Fruit fly (Drosophila melanogaster) whole organism, embryonic: ENCODE data around the gene scramb2.

Experiments
- B-H1 ChIP-seq: fragments of 200-800 bp; sonication (Bioruptor generic); IDR thresholded peaks from 3 replicates; pipeline ENCODE4 v1.3.6; 2022; ENCODE audit warnings: missing biosample characterization, missing genetic modification characterization
- CG10431 ChIP-seq: fragments of 200-800 bp; sonication (Bioruptor generic); optimal IDR thresholded peaks from 3 replicates; lab custom pipeline; 2018; ENCODE audit warnings: missing biosample characterization, mild to moderate bottlenecking, missing genetic modification characterization
- CG10979 ChIP-seq: fragments of 200-800 bp; sonication (Bioruptor generic); optimal IDR thresholded peaks from 2 replicates; lab custom pipeline; 2018; ENCODE audit warnings: missing biosample characterization, mild to moderate bottlenecking, missing genetic modification characterization, moderate library complexity
- CG11456 ChIP-seq: fragments of 200-800 bp; sonication (Bioruptor generic); IDR thresholded peaks from 3 replicates; pipeline ENCODE4 v1.3.6; 2022; ENCODE audit warnings: missing biosample characterization, missing genetic modification characterization
- CG1233 ChIP-seq: fragments of 200-800 bp; sonication (Bioruptor generic); optimal IDR thresholded peaks from 4 replicates; lab custom pipeline; 2018; ENCODE audit warnings: missing biosample characterization, mild to moderate bottlenecking, missing genetic modification characterization
- CG13123 ChIP-seq: fragments of 200-800 bp; sonication (Bioruptor generic); optimal IDR thresholded peaks from 2 replicates; lab custom pipeline; 2016; ENCODE audit warnings: missing biosample characterization, missing genetic modification characterization
- CG13287 ChIP-seq: fragments of 200-800 bp; sonication (Bioruptor generic); IDR thresholded peaks from 2 replicates; pipeline ENCODE4 v1.3.6; 2022; ENCODE audit warnings: missing biosample characterization, missing genetic modification characterization; ENCODE audit not compliant: partially characterized antibody
- CG13296 ChIP-seq: fragments of 200-800 bp; sonication (Bioruptor generic); optimal IDR thresholded peaks from 3 replicates; lab custom pipeline; 2018; ENCODE audit warnings: missing biosample characterization, mild to moderate bottlenecking, missing genetic modification characterization
- CG13894 ChIP-seq: fragments of 200-800 bp; sonication (Bioruptor generic); optimal IDR thresholded peaks from 3 replicates; lab custom pipeline; 2018; ENCODE audit warnings: missing biosample characterization, mild to moderate bottlenecking, missing genetic modification characterization, moderate library complexity
- CG14014 ChIP-seq: fragments of 200-800 bp; sonication (Bioruptor generic); IDR thresholded peaks from 2 replicates; pipeline ENCODE4 v1.3.6; 2022; ENCODE audit warnings: missing biosample characterization, missing genetic modification characterization
- CG14965 ChIP-seq: fragments of 200-800 bp; sonication (Bioruptor generic); optimal IDR thresholded peaks from 2 replicates; lab custom pipeline; 2016; ENCODE audit warnings: missing biosample characterization, missing genetic modification characterization, borderline replicate concordance
- CG15479 ChIP-seq: fragments of 200-800 bp; sonication (Bioruptor generic); optimal IDR thresholded peaks from 3 replicates; lab custom pipeline; 2019; ENCODE audit warnings: missing biosample characterization, mild to moderate bottlenecking, missing genetic modification characterization, moderate library complexity
- CG1603 ChIP-seq: fragments of 200-800 bp; sonication (Bioruptor generic); optimal IDR thresholded peaks from 2 replicates; lab custom pipeline; 2019; ENCODE audit warnings: missing biosample characterization, mild to moderate bottlenecking, missing genetic modification characterization, moderate library complexity
- CG17359 ChIP-seq: fragments of 200-800 bp; sonication (Bioruptor generic); optimal IDR thresholded peaks from 3 replicates; lab custom pipeline; 2018; ENCODE audit warnings: missing biosample characterization, mild to moderate bottlenecking, missing genetic modification characterization, moderate library complexity
- CG17829 ChIP-seq: fragments of 200-800 bp; optimal IDR thresholded peaks from 2 replicates; lab custom pipeline; 2019; ENCODE audit warnings: missing biosample characterization, mild to moderate bottlenecking, missing genetic modification characterization, moderate library complexity
- CG18599 ChIP-seq: fragments of 200-800 bp; sonication (Bioruptor generic); optimal IDR thresholded peaks from 3 replicates; lab custom pipeline; 2017; ENCODE audit warnings: missing biosample characterization, missing genetic modification characterization, mild to moderate bottlenecking, moderate library complexity, missing genetic modification reagents
- CG2712 ChIP-seq: fragments of 200-800 bp; optimal IDR thresholded peaks from 3 replicates; lab custom pipeline; 2019; ENCODE audit warnings: missing biosample characterization, mild to moderate bottlenecking, missing genetic modification characterization, moderate library complexity
- CG32772 ChIP-seq: fragments of 200-800 bp; sonication (Bioruptor generic); IDR thresholded peaks from 2 replicates; pipeline ENCODE4 v1.3.6; 2022; ENCODE audit warnings: missing biosample characterization, missing genetic modification characterization
- CG33213 ChIP-seq: fragments of 200-800 bp; sonication (Bioruptor generic); optimal IDR thresholded peaks from 3 replicates; lab custom pipeline; 2016; ENCODE audit warnings: missing biosample characterization, missing genetic modification characterization
- CG4360 ChIP-seq: fragments of 200-800 bp; sonication (Bioruptor generic); IDR thresholded peaks from 2 replicates; pipeline ENCODE4 v1.3.6; 2022; ENCODE audit warnings: missing biosample characterization, missing genetic modification characterization
- CG6254 ChIP-seq: fragments of 200-800 bp; sonication (Bioruptor generic); optimal IDR thresholded peaks from 3 replicates; lab custom pipeline; 2017; ENCODE audit warnings: mild to moderate bottlenecking, missing biosample characterization, missing genetic modification reagents, missing genetic modification characterization
- CG6272 ChIP-seq: fragments of 200-800 bp; sonication (Bioruptor generic); IDR thresholded peaks from 2 replicates; pipeline ENCODE4 v1.3.6; 2022; ENCODE audit warnings: missing biosample characterization, missing genetic modification characterization
- CG7963 ChIP-seq: fragments of 200-800 bp; sonication (Bioruptor generic); IDR thresholded peaks from 3 replicates; pipeline ENCODE4 v1.3.6; 2022; ENCODE audit warnings: missing biosample characterization, missing genetic modification characterization; ENCODE audit not compliant: partially characterized antibody
- CG8290 ChIP-seq, 3 experiments: fragments of 200-800 bp; sonication (Bioruptor generic); optimal IDR thresholded peaks; 2 replicates each; lab custom pipeline; 2016 to 2019; ENCODE audit warnings: missing biosample characterization in 3 of 3, missing genetic modification characterization in 3 of 3, mild to moderate bottlenecking in 2 of 3, moderate library complexity in 1 of 3
- CG9437 ChIP-seq: fragments of 200-800 bp; sonication (Bioruptor generic); optimal IDR thresholded peaks from 2 replicates; lab custom pipeline; 2018; ENCODE audit warnings: missing biosample characterization, mild to moderate bottlenecking, missing genetic modification characterization
- CTCF ChIP-seq: fragments of 200-800 bp; sonication (Bioruptor generic); optimal IDR thresholded peaks from 2 replicates; lab custom pipeline; 2017; ENCODE audit warnings: missing biosample characterization, mild to moderate bottlenecking, missing genetic modification characterization, moderate library complexity
- Camta ChIP-seq: fragments of 200-800 bp; sonication (Bioruptor generic); optimal IDR thresholded peaks from 2 replicates; lab custom pipeline; 2016; ENCODE audit warnings: missing biosample characterization, missing genetic modification characterization
- Ets65A ChIP-seq: fragments of 200-800 bp; sonication (Bioruptor generic); peaks from one replicate; lab custom pipeline; 2016; ENCODE audit warnings: missing biosample characterization, missing genetic modification characterization
- Gug ChIP-seq: fragments of 200-800 bp; sonication (Bioruptor generic); IDR thresholded peaks from 4 replicates; pipeline ENCODE4 v1.3.6; 2022; ENCODE audit warnings: missing biosample characterization, missing genetic modification characterization
- Hmr ChIP-seq: fragments of 200-800 bp; sonication (Bioruptor generic); optimal IDR thresholded peaks from 3 replicates; lab custom pipeline; 2017; ENCODE audit warnings: mild to moderate bottlenecking, missing biosample characterization, missing genetic modification reagents, missing genetic modification characterization
- Mad ChIP-seq: fragments of 200-800 bp; sonication (Bioruptor generic); optimal IDR thresholded peaks from 2 replicates; lab custom pipeline; 2016; ENCODE audit warnings: missing biosample characterization, missing genetic modification characterization
- Med ChIP-seq: fragments of 200-800 bp; sonication (Bioruptor generic); peaks from one replicate; lab custom pipeline; 2016; ENCODE audit warnings: missing biosample characterization, missing genetic modification characterization, mild to moderate bottlenecking, inconsistent platforms, moderate library complexity
- NfI ChIP-seq: fragments of 200-800 bp; sonication (Bioruptor generic); optimal IDR thresholded peaks from 3 replicates; lab custom pipeline; 2018; ENCODE audit warnings: missing biosample characterization, mild to moderate bottlenecking, missing genetic modification characterization, moderate library complexity
- chm ChIP-seq: fragments of 200-800 bp; sonication (Bioruptor generic); IDR thresholded peaks from 2 replicates; pipeline ENCODE4 v1.3.6; 2022; ENCODE audit warnings: missing biosample characterization, missing genetic modification characterization
- dan ChIP-seq: fragments of 200-800 bp; sonication (Bioruptor generic); IDR thresholded peaks from 2 replicates; pipeline ENCODE4 v1.3.6; 2022; ENCODE audit warnings: missing biosample characterization, missing genetic modification characterization
- ewg ChIP-seq: fragments of 200-800 bp; sonication (Bioruptor generic); optimal IDR thresholded peaks from 3 replicates; lab custom pipeline; 2017; ENCODE audit warnings: mild to moderate bottlenecking, missing biosample characterization, missing genetic modification reagents, missing genetic modification characterization
- gce ChIP-seq: fragments of 200-800 bp; sonication (Bioruptor generic); IDR thresholded peaks from 3 replicates; pipeline ENCODE4 v1.3.6; 2022; ENCODE audit warnings: missing biosample characterization, missing genetic modification characterization
- inv ChIP-seq: fragments of 200-800 bp; sonication (Bioruptor generic); IDR thresholded peaks from 2 replicates; pipeline ENCODE4 v1.3.6; 2022; ENCODE audit warnings: missing biosample characterization, missing genetic modification characterization; ENCODE audit not compliant: partially characterized antibody
- mirr ChIP-seq: fragments of 200-800 bp; sonication (Bioruptor generic); optimal IDR thresholded peaks from 3 replicates; lab custom pipeline; 2018; ENCODE audit warnings: missing biosample characterization, mild to moderate bottlenecking, missing genetic modification characterization
- nmo ChIP-seq: fragments of 200-800 bp; sonication (Bioruptor generic); optimal IDR thresholded peaks from 2 replicates; lab custom pipeline; 2018; ENCODE audit warnings: missing biosample characterization, mild to moderate bottlenecking, missing genetic modification characterization, moderate library complexity
- otp ChIP-seq: fragments of 200-800 bp; sonication (Bioruptor generic); IDR thresholded peaks from 3 replicates; pipeline ENCODE4, ENCODE4 v1.3.6; 2022; ENCODE audit warnings: missing biosample characterization, missing genetic modification characterization
- pros ChIP-seq: fragments of 200-800 bp; sonication (Bioruptor generic); optimal IDR thresholded peaks from 3 replicates; lab custom pipeline; 2019; ENCODE audit warnings: missing biosample characterization, mild to moderate bottlenecking, missing genetic modification characterization, moderate library complexity
- repo ChIP-seq: fragments of 200-800 bp; sonication (Bioruptor generic); optimal IDR thresholded peaks from 2 replicates; lab custom pipeline; 2016; ENCODE audit warnings: missing biosample characterization, missing genetic modification characterization
- ro ChIP-seq: fragments of 200-800 bp; sonication (Bioruptor generic); IDR thresholded peaks from 2 replicates; pipeline ENCODE4 v1.3.6; 2022; ENCODE audit warnings: missing biosample characterization, missing genetic modification characterization
- sim ChIP-seq: fragments of 200-800 bp; sonication (Bioruptor generic); IDR thresholded peaks from 2 replicates; pipeline ENCODE4 v1.3.6; 2022; ENCODE audit warnings: missing biosample characterization, missing genetic modification characterization
- yki ChIP-seq: fragments of >200 bp; optimal IDR thresholded peaks from 3 replicates; lab custom pipeline; 2018
- z ChIP-seq: fragments of 200-800 bp; sonication (Bioruptor generic); IDR thresholded peaks from 3 replicates; pipeline ENCODE4 v1.3.6; 2022; ENCODE audit warnings: missing biosample characterization, missing genetic modification characterization
- zfh2 ChIP-seq: fragments of 200-800 bp; sonication (Bioruptor generic); optimal IDR thresholded peaks from 2 replicates; lab custom pipeline; 2016; ENCODE audit warnings: missing biosample characterization, missing genetic modification characterization

The scramb2 gene

dm6 chr3L:3070274-3071204 lies 23.9 kb upstream of the scramb2 start, which contains the start of the genes CG32486 and PAN3 (continued):
- TF ChIP-seq CG17829 (peak; percentile 71), CG10431 (GFP tag; lab: Kevin White, UChicago) (peak; percentile 62), ro (no peak), B-H1 (GFP tag; lab: Robert Waterston, UW) (peak; percentile 20; the same call in 1 of the 3 replicates), CG17359 (tag; lab: Kevin White, UChicago) (peak; percentile 39), CG14014 (GFP tag; lab: Robert Waterston, UW) (no peak), zfh2 (GFP tag; lab: Kevin White, UChicago) (no peak), nmo (GFP tag; lab: Kevin White, UChicago) (peak; percentile 83), Gug (peak; percentile 27; the same call in 1 of the 4 replicates), CG4360 (peak; percentile 47; the same call in 1 of the 2 replicates), CG33213 (GFP tag; lab: Kevin White, UChicago) (peak; percentile 48), sim (GFP tag; lab: Robert Waterston, UW) (no peak), CG8290 (GFP tag; optimal IDR thresholded peaks at IDR 0.05; lab: Kevin White, UChicago) (peak; percentile 72), CG8290 (tag; optimal IDR thresholded peaks at IDR 0.05; lab: Kevin White, UChicago) (peak in 1 of 2 experiments; percentile 85), CG6254 (GFP tag; lab: Kevin White, UChicago) (no peak), otp (GFP tag; lab: Robert Waterston, UW) (peak; percentile 39; the same call in 1 of the 3 replicates), z (GFP tag; lab: Robert Waterston, UW) (no peak), yki (no peak), Ets65A (GFP tag; lab: Kevin White, UChicago) (peak; percentile 89), dan (GFP tag; lab: Robert Waterston, UW) (no peak), CG14965 (GFP tag; lab: Kevin White, UChicago) (no peak), ewg (GFP tag; lab: Kevin White, UChicago) (peak; percentile 26), NfI (GFP tag; lab: Kevin White, UChicago) (peak; percentile 45), Med (GFP tag; lab: Kevin White, UChicago) (peak; percentile 93), CG11456 (GFP tag; lab: Robert Waterston, UW) (0 out of 3 replicates have a peak, but pooled peaks have one; percentile 13), CG7963 (peak; percentile 69), CG10979 (tag; lab: Kevin White, UChicago) (no peak), CG13287 (GFP tag; lab: Robert Waterston, UW) (peak; percentile 87), CG32772 (GFP tag; lab: Robert Waterston, UW) (no peak), CG18599 (GFP tag; lab: Kevin White, UChicago) (peak; percentile 53), CG13894 (tag; lab: Kevin White, UChicago) (peak; percentile 87), Hmr (GFP tag; lab: Kevin White, UChicago) (peak; percentile 82), CG9437 (GFP tag; lab: Kevin White, UChicago) (no peak), pros (peak; percentile 82), Mad (GFP tag; lab: Kevin White, UChicago) (no peak), CG1603 (tag; lab: Kevin White, UChicago) (peak; percentile 53), repo (GFP tag; lab: Kevin White, UChicago) (peak; percentile 70), CG13123 (peak; percentile 20), CTCF (GFP tag; lab: Kevin White, UChicago) (no peak), chm (GFP tag; lab: Robert Waterston, UW) (peak; percentile 92), CG15479 (GFP tag; lab: Kevin White, UChicago) (no peak), CG2712 (tag; lab: Kevin White, UChicago) (peak; percentile 66), CG6272 (GFP tag; lab: Robert Waterston, UW) (peak; percentile 33; the same call in 1 of the 2 replicates), mirr (GFP tag; lab: Kevin White, UChicago) (peak; percentile 82), Camta (GFP tag; lab: Kevin White, UChicago) (peak; percentile 13), gce (GFP tag; lab: Robert Waterston, UW) (peak; percentile 52; the same call in 1 of the 3 replicates), CG13296 (GFP tag; lab: Kevin White, UChicago) (peak; percentile 37), inv (peak; percentile 85), CG1233 (peak; percentile 6)
